Worm (Caenorhabditis elegans): Measurements from ENCODE around the gene Y59A8A.8.

Y59A8A.8 gene

ce11 chrV:17857901-17858300, 7.5 kb upstream of the Y59A8A.8 start (continued):
- TF ChIP-seq madf-8 (GFP tag; conservative IDR thresholded peaks at IDR 0.05) (no peak), let-526 (GFP tag; IDR thresholded peaks at IDR 0.05) (peak; percentile 82; the same call in 1 of the 2 replicates), attf-6 (GFP tag; IDR thresholded peaks at IDR 0.05) (no peak), F49E8.2 (tag; optimal IDR thresholded peaks at IDR 0.05; ENCODE audit: insufficient read depth) (no peak), Y53G8AR.9 (GFP tag; conservative IDR thresholded peaks at IDR 0.05) (peak; percentile 60; the same call in 1 of the 2 replicates), pbrm-1 (GFP tag; IDR thresholded peaks at IDR 0.05) (peak; percentile 78), ccch-3 (GFP tag; optimal IDR thresholded peaks at IDR 0.05) (no peak), B0336.3 (GFP tag; IDR thresholded peaks at IDR 0.05) (peak; percentile 80), F37B4.10 (GFP tag; IDR thresholded peaks at IDR 0.05) (no peak), lsy-27 (tag; optimal IDR thresholded peaks at IDR 0.05; ENCODE audit: borderline replicate concordance, insufficient read depth) (no peak), xnd-1 (tag; optimal IDR thresholded peaks at IDR 0.05) (no peak), snpc-4 (GFP tag; optimal IDR thresholded peaks at IDR 0.05) (peak; percentile 23), snpc-4 (tag; optimal IDR thresholded peaks at IDR 0.05) (peak in 2 of 4 experiments; percentile 77 to 82), ztf-22 (GFP tag; optimal IDR thresholded peaks at IDR 0.05) (no peak), C17E4.6 (GFP tag; IDR thresholded peaks at IDR 0.05) (no peak), nhr-27 (tag; optimal IDR thresholded peaks at IDR 0.05) (no peak), sdz-38 (tag; optimal IDR thresholded peaks at IDR 0.05) (no peak), ceh-100 (GFP tag; IDR thresholded peaks at IDR 0.05) (0 out of 2 replicates have a peak, but pooled peaks have one; percentile 15), rec-8 (tag; optimal IDR thresholded peaks at IDR 0.05) (no peak), nhr-80 (tag; optimal IDR thresholded peaks at IDR 0.05) (peak; percentile 77), F39B2.1 (GFP tag; IDR thresholded peaks at IDR 0.05) (no peak), F52B5.7 (tag; optimal IDR thresholded peaks at IDR 0.05) (peak; percentile 14), nhr-90 (tag; optimal IDR thresholded peaks at IDR 0.05) (no peak), attf-5 (GFP tag; optimal IDR thresholded peaks at IDR 0.05) (peak; percentile 78), sea-2 (GFP tag; IDR thresholded peaks at IDR 0.05) (no peak), nfya-1 (tag; optimal IDR thresholded peaks at IDR 0.05; ENCODE audit: borderline replicate concordance, insufficient read depth) (no peak), ceh-40 (GFP tag; IDR thresholded peaks at IDR 0.05) (no peak), hsf-1 (GFP tag; IDR thresholded peaks at IDR 0.05) (peak; percentile 84)

DNA sequence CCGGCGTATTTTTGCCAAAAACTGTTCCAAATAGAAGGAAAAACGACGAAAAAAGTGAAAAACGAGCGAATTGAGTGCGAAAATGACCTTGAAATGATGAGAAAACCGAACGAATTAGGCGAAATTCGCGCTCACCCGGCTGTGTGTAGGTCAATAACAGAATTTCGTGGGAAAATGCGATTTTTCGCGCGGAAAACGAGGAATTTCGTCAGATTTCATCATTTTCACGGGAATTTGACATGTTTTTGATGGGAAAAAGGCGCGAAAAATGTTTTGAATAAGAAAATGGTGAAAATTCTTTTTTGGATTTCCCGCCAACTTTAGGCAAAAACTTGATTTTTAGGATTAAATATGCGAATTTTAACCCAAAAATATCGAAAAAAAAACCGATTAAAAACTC, 6.3 kb upstream of the Y59A8A.8 start:
- peak; percentile 84 for TF ChIP-seq ceh-91 (GFP tag; IDR thresholded peaks at IDR 0.05)
- TF ChIP-seq dpl-1 (GFP tag; optimal IDR thresholded peaks at IDR 0.05) = peak; percentile 75
- peak; percentile 15; the same call in 1 of the 2 replicates for TF ChIP-seq mcd-1 (GFP tag; IDR thresholded peaks at IDR 0.05)
- TF ChIP-seq efl-1 (GFP tag; optimal IDR thresholded peaks at IDR 0.05) = peak; percentile 92
- peak; percentile 35 for TF ChIP-seq hmg-1.2 (GFP tag; IDR thresholded peaks at IDR 0.05)
- peak; percentile 94 for TF ChIP-seq madf-6 (GFP tag; IDR thresholded peaks at IDR 0.05)
- TF ChIP-seq K11D2.4 (GFP tag; IDR thresholded peaks at IDR 0.05) = no peak
- peak; percentile 69 for TF ChIP-seq D2030.7 (GFP tag; IDR thresholded peaks at IDR 0.05)
- peak; percentile 88 for TF ChIP-seq madf-8 (GFP tag; conservative IDR thresholded peaks at IDR 0.05)
- no peak for TF ChIP-seq ccch-3 (GFP tag; optimal IDR thresholded peaks at IDR 0.05)
- no peak for TF ChIP-seq snpc-3.4 (tag; optimal IDR thresholded peaks at IDR 0.05)
- peak; percentile 23 for TF ChIP-seq tlf-1 (GFP tag; optimal IDR thresholded peaks at IDR 0.05)
- no peak for TF ChIP-seq ztf-25 (GFP tag; IDR thresholded peaks at IDR 0.05)
- TF ChIP-seq cebp-1 (GFP tag; IDR thresholded peaks at IDR 0.05) = no peak
- peak; percentile 57 for TF ChIP-seq cebp-1 (tag; optimal IDR thresholded peaks at IDR 0.05)
- TF ChIP-seq B0336.3 (GFP tag; IDR thresholded peaks at IDR 0.05) = 0 out of 2 replicates have a peak, but pooled peaks have one; percentile 31
- peak; percentile 52 for TF ChIP-seq lin-54 (GFP tag; optimal IDR thresholded peaks at IDR 0.05)
